Fruit fly (Drosophila melanogaster) whole organism, embryonic: Measurements from ENCODE around the gene Scgalpha.

ENCODE experiments used
- Atf-2 ChIP-seq: fragments of 200-800 bp; sonication (Bioruptor generic); optimal IDR thresholded peaks from 2 replicates; lab custom pipeline; 2016; ENCODE audit warnings: missing biosample characterization, missing genetic modification characterization
- Atf3 ChIP-seq: fragments of 200-800 bp; sonication (Bioruptor generic); optimal IDR thresholded peaks from 3 replicates; lab custom pipeline; 2016; ENCODE audit warnings: missing biosample characterization, missing genetic modification characterization
- Atf6 ChIP-seq: fragments of 200-800 bp; sonication (Bioruptor generic); IDR thresholded peaks from 2 replicates; pipeline ENCODE4 v1.3.6; 2022; ENCODE audit warnings: missing biosample characterization, missing genetic modification characterization
- CG10565 ChIP-seq: fragments of 200-800 bp; sonication (Bioruptor generic); optimal IDR thresholded peaks from 3 replicates; lab custom pipeline; 2016; ENCODE audit warnings: missing biosample characterization, mild to moderate bottlenecking, missing genetic modification characterization
- CG11085 ChIP-seq: fragments of 200-800 bp; sonication (Bioruptor generic); IDR thresholded peaks from 2 replicates; pipeline ENCODE4 v1.3.6; 2022; ENCODE audit warnings: missing biosample characterization, missing genetic modification characterization
- CG12769 ChIP-seq: fragments of 200-800 bp; sonication (Bioruptor generic); optimal IDR thresholded peaks from 2 replicates; lab custom pipeline; 2019; ENCODE audit warnings: missing biosample characterization, mild to moderate bottlenecking, missing genetic modification characterization, moderate library complexity
- CG13123 ChIP-seq: fragments of 200-800 bp; sonication (Bioruptor generic); optimal IDR thresholded peaks from 2 replicates; lab custom pipeline; 2016; ENCODE audit warnings: missing biosample characterization, missing genetic modification characterization
- CG13894 ChIP-seq: fragments of 200-800 bp; sonication (Bioruptor generic); optimal IDR thresholded peaks from 3 replicates; lab custom pipeline; 2018; ENCODE audit warnings: missing biosample characterization, mild to moderate bottlenecking, missing genetic modification characterization, moderate library complexity
- CG15011 ChIP-seq: fragments of 200-800 bp; sonication (Bioruptor generic); optimal IDR thresholded peaks from 3 replicates; lab custom pipeline; 2018; ENCODE audit warnings: missing biosample characterization, mild to moderate bottlenecking, missing genetic modification characterization
- CG15696 ChIP-seq: fragments of 200-800 bp; sonication (Bioruptor generic); optimal IDR thresholded peaks from 2 replicates; lab custom pipeline; 2019; ENCODE audit warnings: missing biosample characterization, mild to moderate bottlenecking, missing genetic modification characterization, moderate library complexity
- CG18764 ChIP-seq: fragments of 200-800 bp; sonication (Bioruptor generic); optimal IDR thresholded peaks from 3 replicates; lab custom pipeline; 2016; ENCODE audit warnings: missing biosample characterization, missing genetic modification characterization
- CG31388 ChIP-seq: fragments of 200-800 bp; sonication (Bioruptor generic); optimal IDR thresholded peaks from 2 replicates; lab custom pipeline; 2016; ENCODE audit warnings: missing biosample characterization, missing genetic modification characterization
- CG3163 ChIP-seq: fragments of 200-800 bp; sonication (Bioruptor generic); optimal IDR thresholded peaks from 3 replicates; lab custom pipeline; 2016; ENCODE audit warnings: missing biosample characterization, missing genetic modification characterization
- CG4328 ChIP-seq: fragments of 200-800 bp; sonication (Bioruptor generic); optimal IDR thresholded peaks from 3 replicates; lab custom pipeline; 2017; ENCODE audit warnings: missing biosample characterization, missing genetic modification reagents, missing genetic modification characterization
- CG4360 ChIP-seq: fragments of 200-800 bp; sonication (Bioruptor generic); IDR thresholded peaks from 2 replicates; pipeline ENCODE4 v1.3.6; 2022; ENCODE audit warnings: missing biosample characterization, missing genetic modification characterization
- CG4730 ChIP-seq: fragments of 200-800 bp; sonication (Bioruptor generic); IDR thresholded peaks from 2 replicates; pipeline ENCODE4 v1.3.6; 2022; ENCODE audit warnings: missing biosample characterization, missing genetic modification characterization
- CG6654 ChIP-seq: fragments of 200-800 bp; sonication (Bioruptor generic); optimal IDR thresholded peaks from 2 replicates; lab custom pipeline; 2017; ENCODE audit warnings: missing biosample characterization, mild to moderate bottlenecking, missing genetic modification characterization
- CG9215 ChIP-seq: fragments of 200-800 bp; sonication (Bioruptor generic); IDR thresholded peaks from 2 replicates; pipeline ENCODE4 v1.3.6; 2022; ENCODE audit warnings: missing biosample characterization, missing genetic modification characterization
- Dek ChIP-seq: fragments of 200-800 bp; sonication (Bioruptor generic); optimal IDR thresholded peaks from 3 replicates; lab custom pipeline; 2019; ENCODE audit warnings: missing biosample characterization, mild to moderate bottlenecking, missing genetic modification characterization, moderate library complexity
- E2f2 ChIP-seq: fragments of 200-800 bp; sonication (Bioruptor generic); IDR thresholded peaks from 2 replicates; pipeline ENCODE4 v1.3.6; 2022; ENCODE audit warnings: missing biosample characterization, missing genetic modification characterization
- Ets65A ChIP-seq: fragments of 200-800 bp; sonication (Bioruptor generic); peaks from one replicate; lab custom pipeline; 2016; ENCODE audit warnings: missing biosample characterization, missing genetic modification characterization
- MESR4 ChIP-seq: fragments of 200-800 bp; sonication (Bioruptor generic); optimal IDR thresholded peaks from 2 replicates; lab custom pipeline; 2018; ENCODE audit warnings: missing biosample characterization, mild to moderate bottlenecking, missing genetic modification characterization, moderate library complexity
- MTF-1 ChIP-seq: fragments of 200-800 bp; sonication (Bioruptor generic); optimal IDR thresholded peaks from 2 replicates; lab custom pipeline; 2018; ENCODE audit warnings: missing biosample characterization, mild to moderate bottlenecking, missing genetic modification characterization, borderline replicate concordance
- Mes4 ChIP-seq: fragments of 200-800 bp; sonication (Bioruptor generic); optimal IDR thresholded peaks from 2 replicates; lab custom pipeline; 2016; ENCODE audit warnings: missing biosample characterization, missing genetic modification characterization
- NC2β ChIP-seq: fragments of 200-800 bp; sonication (Bioruptor generic); optimal IDR thresholded peaks from 2 replicates; lab custom pipeline; 2016; ENCODE audit warnings: missing biosample characterization, missing genetic modification characterization
- Ravus ChIP-seq: fragments of 200-800 bp; sonication (Bioruptor generic); IDR thresholded peaks from 2 replicates; pipeline ENCODE4 v1.3.6; 2022; ENCODE audit warnings: missing biosample characterization, missing genetic modification characterization
- Sox100B ChIP-seq: fragments of 200-800 bp; sonication (Bioruptor generic); optimal IDR thresholded peaks from 3 replicates; lab custom pipeline; 2018; ENCODE audit warnings: missing biosample characterization, mild to moderate bottlenecking, missing genetic modification characterization
- Tbp ChIP-seq: fragments of >200 bp; optimal IDR thresholded peaks from 2 replicates; lab custom pipeline; 2018; ENCODE audit warnings: missing biosample characterization, missing genetic modification characterization
- ac ChIP-seq: fragments of 200-800 bp; sonication (Bioruptor generic); optimal IDR thresholded peaks from 3 replicates; lab custom pipeline; 2017; ENCODE audit warnings: missing biosample characterization, mild to moderate bottlenecking, missing genetic modification characterization
- ash1 ChIP-seq: fragments of 200-800 bp; sonication (Bioruptor generic); optimal IDR thresholded peaks from 2 replicates; lab custom pipeline; 2018; ENCODE audit warnings: missing biosample characterization, mild to moderate bottlenecking, missing genetic modification characterization
- ato ChIP-seq: fragments of 200-800 bp; sonication (Bioruptor generic); IDR thresholded peaks from 2 replicates; pipeline ENCODE4 v1.3.6; 2022; ENCODE audit warnings: missing biosample characterization, missing genetic modification characterization; ENCODE audit not compliant: partially characterized antibody
- crp ChIP-seq, 2 experiments: fragments of 200-800 bp; sonication (Bioruptor generic); optimal IDR thresholded peaks; 2 replicates in 1 of 2; 3 replicates in 1 of 2; lab custom pipeline; 2017; ENCODE audit warnings: missing biosample characterization in 2 of 2, missing genetic modification characterization in 2 of 2, mild to moderate bottlenecking in 1 of 2, moderate library complexity in 1 of 2
- danr ChIP-seq: fragments of 200-800 bp; sonication (Bioruptor generic); IDR thresholded peaks from 2 replicates; pipeline ENCODE4 v1.3.6; 2022; ENCODE audit warnings: missing biosample characterization, missing genetic modification characterization
- disco-r ChIP-seq: fragments of 200-800 bp; sonication (Bioruptor generic); optimal IDR thresholded peaks from 2 replicates; lab custom pipeline; 2016; ENCODE audit warnings: missing biosample characterization, missing genetic modification characterization
- dmrt11E ChIP-seq: fragments of 200-800 bp; sonication (Bioruptor generic); optimal IDR thresholded peaks from 3 replicates; lab custom pipeline; 2018; ENCODE audit warnings: missing biosample characterization, mild to moderate bottlenecking, missing genetic modification characterization, moderate library complexity
- dpn ChIP-seq, 2 experiments: fragments of 200-800 bp; sonication (Bioruptor generic); optimal IDR thresholded peaks; 3 replicates each; lab custom pipeline; 2016; ENCODE audit warnings: missing biosample characterization in 2 of 2, missing genetic modification characterization in 2 of 2
- emc ChIP-seq: fragments of 200-800 bp; sonication (Bioruptor generic); optimal IDR thresholded peaks from 2 replicates; lab custom pipeline; 2016; ENCODE audit warnings: missing biosample characterization, missing genetic modification characterization
- ftz-f1 ChIP-seq: fragments of 200-800 bp; sonication (Bioruptor generic); optimal IDR thresholded peaks from 2 replicates; lab custom pipeline; 2016; ENCODE audit warnings: missing biosample characterization, missing genetic modification characterization
- hb ChIP-seq: fragments of 200-800 bp; sonication (Bioruptor generic); IDR thresholded peaks from 3 replicates; pipeline ENCODE4 v1.3.6; 2022; ENCODE audit warnings: missing biosample characterization, missing genetic modification characterization; ENCODE audit not compliant: partially characterized antibody
- jing ChIP-seq: fragments of 200-800 bp; sonication (Bioruptor generic); optimal IDR thresholded peaks from 2 replicates; lab custom pipeline; 2018; ENCODE audit warnings: missing biosample characterization, mild to moderate bottlenecking, missing genetic modification characterization
- kay ChIP-seq: fragments of 200-800 bp; sonication (Bioruptor generic); optimal IDR thresholded peaks from 2 replicates; lab custom pipeline; 2016; ENCODE audit warnings: missing biosample characterization, missing genetic modification characterization
- mirr ChIP-seq: fragments of 200-800 bp; sonication (Bioruptor generic); optimal IDR thresholded peaks from 3 replicates; lab custom pipeline; 2018; ENCODE audit warnings: missing biosample characterization, mild to moderate bottlenecking, missing genetic modification characterization
- p53 ChIP-seq: fragments of 200-800 bp; sonication (Bioruptor generic); optimal IDR thresholded peaks from 2 replicates; lab custom pipeline; 2016; ENCODE audit warnings: missing biosample characterization, missing genetic modification characterization
- phol ChIP-seq: fragments of 200-800 bp; sonication (Bioruptor generic); optimal IDR thresholded peaks from 3 replicates; lab custom pipeline; 2018; ENCODE audit warnings: missing biosample characterization, mild to moderate bottlenecking, missing genetic modification characterization, moderate library complexity
- pros ChIP-seq: fragments of 200-800 bp; sonication (Bioruptor generic); optimal IDR thresholded peaks from 3 replicates; lab custom pipeline; 2019; ENCODE audit warnings: missing biosample characterization, mild to moderate bottlenecking, missing genetic modification characterization, moderate library complexity
- ro ChIP-seq: fragments of 200-800 bp; sonication (Bioruptor generic); IDR thresholded peaks from 2 replicates; pipeline ENCODE4 v1.3.6; 2022; ENCODE audit warnings: missing biosample characterization, missing genetic modification characterization
- sob ChIP-seq: fragments of 200-800 bp; sonication (Bioruptor generic); IDR thresholded peaks from 2 replicates; pipeline ENCODE4 v1.3.6; 2022; ENCODE audit warnings: missing biosample characterization, missing genetic modification characterization
- tgo ChIP-seq: fragments of 200-800 bp; sonication (Bioruptor generic); IDR thresholded peaks from 3 replicates; pipeline ENCODE4 v1.3.6; 2022; ENCODE audit warnings: missing biosample characterization, missing genetic modification characterization
- tll ChIP-seq, 2 experiments: fragments of 200-800 bp in 1 of 2; fragments of >200 bp in 1 of 2; sonication (Bioruptor generic) in 1 of 2; optimal IDR thresholded peaks; 2 replicates each; lab custom pipeline; 2017 to 2019; ENCODE audit warnings: missing biosample characterization in 2 of 2, missing genetic modification characterization in 2 of 2, mild to moderate bottlenecking in 1 of 2, moderate library complexity in 1 of 2

The Scgalpha gene

dm6 chr2L:8292159-8292887, 10.9 kb upstream of the Scgalpha start (continued):
- TF ChIP-seq dmrt11E (peak; percentile 96), Ravus (GFP tag; lab: Robert Waterston, UW) (peak; percentile 88), NC2β (GFP tag; lab: Kevin White, UChicago) (peak; percentile 90), CG13123 (GFP tag; lab: Kevin White, UChicago) (peak; percentile 91), Atf3 (peak; percentile 87), tgo (GFP tag; lab: Robert Waterston, UW) (peak; percentile 97), tll (GFP tag; optimal IDR thresholded peaks at IDR 0.05; lab: Kevin White, UChicago) (peak in 1 of 2 experiments; percentile 36), p53 (GFP tag; lab: Kevin White, UChicago) (peak; percentile 63), Dek (tag; lab: Kevin White, UChicago) (peak; percentile 95), CG15696 (tag; lab: Kevin White, UChicago) (peak; percentile 87), disco-r (GFP tag; lab: Kevin White, UChicago) (peak; percentile 89), CG4328 (GFP tag; lab: Kevin White, UChicago) (peak; percentile 93), CG18764 (GFP tag; lab: Kevin White, UChicago) (peak; percentile 91), MTF-1 (peak; percentile 86), emc (GFP tag; lab: Kevin White, UChicago) (peak; percentile 21), E2f2 (GFP tag; lab: Robert Waterston, UW) (peak; percentile 83), Atf6 (GFP tag; lab: Robert Waterston, UW) (peak; percentile 97), CG3163 (GFP tag; lab: Kevin White, UChicago) (peak; percentile 78), Sox100B (GFP tag; lab: Kevin White, UChicago) (peak; percentile 95), crp (GFP tag; optimal IDR thresholded peaks at IDR 0.05; lab: Kevin White, UChicago) (peak in 1 of 2 experiments; percentile 63), CG6654 (peak; percentile 77), CG4360 (peak; percentile 82), CG15011 (GFP tag; lab: Kevin White, UChicago) (peak; percentile 90), CG9215 (peak; percentile 92), ftz-f1 (GFP tag; lab: Kevin White, UChicago) (peak; percentile 57), mirr (peak; percentile 92), CG11085 (GFP tag; lab: Robert Waterston, UW) (peak; percentile 95), danr (GFP tag; lab: Robert Waterston, UW) (peak; percentile 95), pros (GFP tag; lab: Kevin White, UChicago) (peak; percentile 75), CG13894 (tag; lab: Kevin White, UChicago) (peak; percentile 94), ac (GFP tag; lab: Kevin White, UChicago) (peak; percentile 48), MESR4 (peak; percentile 46), Mes4 (GFP tag; lab: Kevin White, UChicago) (peak; percentile 92), CG31388 (peak; percentile 76), kay (GFP tag; lab: Kevin White, UChicago) (peak; percentile 96), Tbp (GFP tag; lab: Kevin White, UChicago) (no peak), Atf-2 (peak; percentile 81), sob (GFP tag; lab: Robert Waterston, UW) (peak; percentile 98), CG12769 (tag; lab: Kevin White, UChicago) (peak; percentile 95), CG10565 (GFP tag; lab: Kevin White, UChicago) (peak; percentile 71), Ets65A (GFP tag; lab: Kevin White, UChicago) (peak; percentile 93), ro (peak; percentile 86), ash1 (GFP tag; lab: Kevin White, UChicago) (peak; percentile 69), jing (GFP tag; lab: Kevin White, UChicago) (peak; percentile 82), dpn (GFP tag; optimal IDR thresholded peaks at IDR 0.05; lab: Kevin White, UChicago) (peak; percentile 92 to 96), hb (GFP tag; lab: Robert Waterston, UW) (no peak), ato (GFP tag; lab: Robert Waterston, UW) (no peak), CG4730 (GFP tag; lab: Robert Waterston, UW) (peak; percentile 96), phol (tag; lab: Kevin White, UChicago) (peak; percentile 94)
